Fruit fly (Drosophila melanogaster) whole organism, wandering third instar larva: ENCODE measurements around the gene CG7768.

Source experiments
- Abd-B ChIP-seq: fragments of >200 bp; optimal IDR thresholded peaks from 2 replicates; lab custom pipeline; 2017; ENCODE audit warnings: missing biosample characterization, missing genetic modification characterization
- CG9705 ChIP-seq: fragments of 200-800 bp; sonication (Bioruptor generic); optimal IDR thresholded peaks from 2 replicates; lab custom pipeline; 2018; ENCODE audit warnings: missing biosample characterization, mild to moderate bottlenecking, missing genetic modification characterization
- Dfd ChIP-seq: fragments of >200 bp; optimal IDR thresholded peaks from 2 replicates; lab custom pipeline; 2017; ENCODE audit warnings: missing biosample characterization, missing genetic modification characterization
- Jra ChIP-seq: sonication (Bioruptor generic); optimal IDR thresholded peaks from 2 replicates; lab custom pipeline; 2016; ENCODE audit warnings: missing biosample characterization, missing genetic modification characterization
- Myc ChIP-seq: fragments of >200 bp; optimal IDR thresholded peaks from 2 replicates; lab custom pipeline; 2017
- N ChIP-seq: fragments of >200 bp; optimal IDR thresholded peaks from 2 replicates; lab custom pipeline; 2018; ENCODE audit warnings: missing biosample characterization, missing external identifiers, missing genetic modification characterization
- OdsH ChIP-seq: fragments of 200-800 bp; sonication (Bioruptor generic); optimal IDR thresholded peaks from 2 replicates; lab custom pipeline; 2016; ENCODE audit warnings: missing biosample characterization, mild to moderate bottlenecking, missing genetic modification characterization
- br ChIP-seq: fragments of 200-800 bp; sonication (Bioruptor generic); optimal IDR thresholded peaks from 2 replicates; lab custom pipeline; 2016; ENCODE audit warnings: missing biosample characterization, missing genetic modification characterization
- brk ChIP-seq: fragments of 200-800 bp; sonication (Bioruptor generic); optimal IDR thresholded peaks from 2 replicates; lab custom pipeline; 2016; ENCODE audit warnings: missing biosample characterization, mild to moderate bottlenecking, missing genetic modification characterization
- fru ChIP-seq: fragments of 200-800 bp; sonication (Bioruptor generic); optimal IDR thresholded peaks from 3 replicates; lab custom pipeline; 2016; ENCODE audit warnings: missing biosample characterization, mild to moderate bottlenecking, missing genetic modification characterization
- h ChIP-seq: fragments of 200-800 bp; sonication (Bioruptor generic); optimal IDR thresholded peaks from 3 replicates; lab custom pipeline; 2016; ENCODE audit warnings: missing biosample characterization, mild to moderate bottlenecking, missing genetic modification characterization
- pan ChIP-seq: fragments of >200 bp; optimal IDR thresholded peaks from 2 replicates; lab custom pipeline; 2017
- rgr ChIP-seq: fragments of 200-800 bp; sonication (Bioruptor generic); optimal IDR thresholded peaks from 3 replicates; lab custom pipeline; 2016; ENCODE audit warnings: missing biosample characterization, mild to moderate bottlenecking, missing genetic modification characterization

DNA sequence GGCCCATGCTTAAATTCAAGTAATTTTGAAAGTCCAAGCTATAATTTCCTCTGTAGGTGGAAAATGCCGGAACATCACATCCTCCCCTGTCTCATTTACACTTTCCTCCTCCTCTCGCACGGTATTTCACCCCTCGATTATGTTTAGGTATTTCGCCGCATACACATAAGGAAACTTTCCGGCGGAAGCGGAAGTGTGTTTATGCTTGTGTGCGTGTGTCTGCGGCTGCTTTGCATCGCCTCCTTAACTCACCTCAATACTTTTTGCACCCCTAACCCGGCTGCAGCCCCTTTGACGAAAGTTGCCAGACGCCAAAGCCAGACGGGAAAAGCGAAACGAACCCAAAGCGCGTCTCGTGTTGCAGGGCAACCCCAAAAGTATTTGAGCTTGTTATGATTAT, 44.8 kb downstream of the CG7768 start:
- TF ChIP-seq br (GFP tag; lab: Kevin White, UChicago) (no peak), fru (GFP tag; lab: Kevin White, UChicago) (no peak), Dfd (GFP tag; lab: Kevin White, UChicago) (no peak), Abd-B (GFP tag; lab: Kevin White, UChicago) (no peak), pan (no peak), brk (GFP tag; lab: Kevin White, UChicago) (no peak), N (GFP tag; lab: Kevin White, UChicago) (no peak), OdsH (GFP tag; lab: Kevin White, UChicago) (no peak), Jra (GFP tag; lab: Kevin White, UChicago) (no peak), Myc (lab: Kevin White, UChicago) (no peak), rgr (no peak), CG9705 (GFP tag; lab: Kevin White, UChicago) (no peak), h (no peak)
